Fruit fly (Drosophila melanogaster) whole organism, wandering third instar larva: Measurements from ENCODE around the gene rtet.

Source experiments
- Abd-B ChIP-seq: fragments of >200 bp; optimal IDR thresholded peaks from 2 replicates; lab custom pipeline; 2017; ENCODE audit warnings: missing biosample characterization, missing genetic modification characterization
- CG32264 ChIP-seq: fragments of 200-800 bp; sonication (Bioruptor generic); optimal IDR thresholded peaks from 2 replicates; lab custom pipeline; 2016; ENCODE audit warnings: missing biosample characterization, missing genetic modification characterization
- CG9705 ChIP-seq: fragments of 200-800 bp; sonication (Bioruptor generic); optimal IDR thresholded peaks from 2 replicates; lab custom pipeline; 2018; ENCODE audit warnings: missing biosample characterization, mild to moderate bottlenecking, missing genetic modification characterization
- Dfd ChIP-seq: fragments of >200 bp; optimal IDR thresholded peaks from 2 replicates; lab custom pipeline; 2017; ENCODE audit warnings: missing biosample characterization, missing genetic modification characterization
- GATAd ChIP-seq: sonication (Bioruptor generic); optimal IDR thresholded peaks from 2 replicates; lab custom pipeline; 2016; ENCODE audit warnings: missing biosample characterization, missing genetic modification characterization
- HLH106 ChIP-seq: fragments of 200-800 bp; optimal IDR thresholded peaks from 3 replicates; lab custom pipeline; 2019; ENCODE audit warnings: missing biosample characterization, mild to moderate bottlenecking, missing genetic modification characterization, moderate library complexity
- Hnf4 ChIP-seq: fragments of 200-800 bp; sonication (Bioruptor generic); optimal IDR thresholded peaks from 2 replicates; lab custom pipeline; 2016; ENCODE audit warnings: missing biosample characterization, mild to moderate bottlenecking, missing genetic modification characterization
- Hr78 ChIP-seq: fragments of >200 bp; optimal IDR thresholded peaks from 2 replicates; lab custom pipeline; 2017; ENCODE audit warnings: missing biosample characterization, missing genetic modification characterization
- Hr83 ChIP-seq: fragments of 200-300 bp; sonication (Bioruptor generic); optimal IDR thresholded peaks from 2 replicates; lab custom pipeline; 2016; ENCODE audit warnings: missing biosample characterization, mild to moderate bottlenecking, missing genetic modification characterization, moderate library complexity; ENCODE audit not compliant: poor library complexity, severe bottlenecking
- Jra ChIP-seq: sonication (Bioruptor generic); optimal IDR thresholded peaks from 2 replicates; lab custom pipeline; 2016; ENCODE audit warnings: missing biosample characterization, missing genetic modification characterization
- Mio ChIP-seq: sonication (Bioruptor generic); optimal IDR thresholded peaks from 2 replicates; lab custom pipeline; 2016; ENCODE audit warnings: missing biosample characterization, missing genetic modification characterization
- Myc ChIP-seq: fragments of >200 bp; optimal IDR thresholded peaks from 2 replicates; lab custom pipeline; 2017
- N ChIP-seq: fragments of >200 bp; optimal IDR thresholded peaks from 2 replicates; lab custom pipeline; 2018; ENCODE audit warnings: missing biosample characterization, missing external identifiers, missing genetic modification characterization
- OdsH ChIP-seq: fragments of 200-800 bp; sonication (Bioruptor generic); optimal IDR thresholded peaks from 2 replicates; lab custom pipeline; 2016; ENCODE audit warnings: missing biosample characterization, mild to moderate bottlenecking, missing genetic modification characterization
- Rel ChIP-seq, 2 experiments: fragments of 200-800 bp; sonication (Bioruptor generic) in 1 of 2; optimal IDR thresholded peaks; 2 replicates in 1 of 2; 3 replicates in 1 of 2; lab custom pipeline; 2016 to 2019; ENCODE audit warnings: mild to moderate bottlenecking in 2 of 2, missing biosample characterization in 2 of 2, missing genetic modification characterization in 2 of 2, moderate library complexity in 1 of 2
- Sp1 ChIP-seq: fragments of 200-800 bp; sonication (Bioruptor generic); optimal IDR thresholded peaks from 3 replicates; lab custom pipeline; 2019; ENCODE audit warnings: missing biosample characterization, mild to moderate bottlenecking, missing genetic modification characterization, moderate library complexity
- br ChIP-seq: fragments of 200-800 bp; sonication (Bioruptor generic); optimal IDR thresholded peaks from 2 replicates; lab custom pipeline; 2016; ENCODE audit warnings: missing biosample characterization, missing genetic modification characterization
- brk ChIP-seq: fragments of 200-800 bp; sonication (Bioruptor generic); optimal IDR thresholded peaks from 2 replicates; lab custom pipeline; 2016; ENCODE audit warnings: missing biosample characterization, mild to moderate bottlenecking, missing genetic modification characterization
- dl ChIP-seq, 2 experiments: fragments of 175-275, 200-275 bp in 1 of 2; fragments of 200-275 bp in 1 of 2; sonication (Bioruptor generic); optimal IDR thresholded peaks; lab custom pipeline; 2018; ENCODE audit warnings: mild to moderate bottlenecking in 2 of 2, missing biosample characterization in 2 of 2, missing genetic modification characterization in 2 of 2, moderate library complexity in 2 of 2; ENCODE audit not compliant: partially characterized antibody in 2 of 2, insufficient read depth in 1 of 2
- dmrt93B ChIP-seq: fragments of 200-800 bp; sonication (Bioruptor generic); optimal IDR thresholded peaks from 2 replicates; lab custom pipeline; 2018; ENCODE audit warnings: missing biosample characterization, mild to moderate bottlenecking, missing genetic modification characterization
- ey ChIP-seq: fragments of 200-800 bp; sonication (Bioruptor generic); optimal IDR thresholded peaks from 2 replicates; lab custom pipeline; 2016; ENCODE audit warnings: missing biosample characterization, missing genetic modification characterization
- fru ChIP-seq: fragments of 200-800 bp; sonication (Bioruptor generic); optimal IDR thresholded peaks from 3 replicates; lab custom pipeline; 2016; ENCODE audit warnings: missing biosample characterization, mild to moderate bottlenecking, missing genetic modification characterization
- h ChIP-seq: fragments of 200-800 bp; sonication (Bioruptor generic); optimal IDR thresholded peaks from 3 replicates; lab custom pipeline; 2016; ENCODE audit warnings: missing biosample characterization, mild to moderate bottlenecking, missing genetic modification characterization
- jim ChIP-seq: fragments of 175-275, 200-325 bp; sonication (Bioruptor generic); optimal IDR thresholded peaks from 2 replicates; lab custom pipeline; 2016; ENCODE audit warnings: missing biosample characterization, mild to moderate bottlenecking, missing genetic modification characterization
- lola ChIP-seq: fragments of >200 bp; optimal IDR thresholded peaks from 2 replicates; lab custom pipeline; 2017; ENCODE audit warnings: missing biosample characterization, missing genetic modification characterization
- rgr ChIP-seq: fragments of 200-800 bp; sonication (Bioruptor generic); optimal IDR thresholded peaks from 3 replicates; lab custom pipeline; 2016; ENCODE audit warnings: missing biosample characterization, mild to moderate bottlenecking, missing genetic modification characterization
- sage ChIP-seq: fragments of 200-800 bp; sonication (Bioruptor generic); optimal IDR thresholded peaks from 2 replicates; lab custom pipeline; 2016; ENCODE audit warnings: missing biosample characterization, mild to moderate bottlenecking, missing genetic modification characterization
- sv ChIP-seq: fragments of 200-800 bp; sonication (Bioruptor generic); optimal IDR thresholded peaks from 3 replicates; lab custom pipeline; 2016; ENCODE audit warnings: missing biosample characterization, missing genetic modification characterization
- tai ChIP-seq: sonication (Bioruptor generic); optimal IDR thresholded peaks from 2 replicates; lab custom pipeline; 2016; ENCODE audit warnings: missing biosample characterization, missing genetic modification characterization
- usp ChIP-seq: fragments of >200 bp; optimal IDR thresholded peaks from 2 replicates; lab custom pipeline; 2017; ENCODE audit warnings: missing biosample characterization, missing genetic modification characterization

rtet gene

DNA sequence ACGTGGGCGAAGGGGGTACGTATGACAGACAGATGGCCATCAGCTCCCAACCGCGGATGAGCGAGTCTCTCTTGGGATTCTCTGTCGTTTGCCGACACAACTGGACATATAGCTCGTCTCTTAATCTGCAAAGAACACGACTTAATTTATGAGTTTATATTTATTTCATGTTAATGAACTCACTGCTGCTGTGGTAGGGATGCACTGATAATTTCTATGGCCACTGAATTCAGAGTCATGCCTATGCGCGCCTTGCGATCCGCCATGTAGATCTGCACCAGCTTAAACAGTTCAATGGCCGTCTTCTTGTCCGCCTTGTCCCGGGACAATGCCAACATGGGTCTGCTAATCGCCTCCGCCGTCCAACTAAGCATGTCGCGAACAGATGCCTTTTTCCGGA, 23.3 kb upstream of the rtet start:
- no peak for TF ChIP-seq sage
- no peak for TF ChIP-seq HLH106 (tag; lab: Kevin White, UChicago)
- no peak for TF ChIP-seq Hr83 (GFP tag; lab: Kevin White, UChicago)
- no peak for TF ChIP-seq CG32264 (GFP tag; lab: Kevin White, UChicago)
- TF ChIP-seq Abd-B (GFP tag; lab: Kevin White, UChicago) = no peak
- TF ChIP-seq rgr (GFP tag; lab: Kevin White, UChicago) = no peak
- no peak for TF ChIP-seq Rel (GFP tag; optimal IDR thresholded peaks at IDR 0.05; lab: Kevin White, UChicago)
- TF ChIP-seq Rel (tag; optimal IDR thresholded peaks at IDR 0.05; lab: Kevin White, UChicago) = no peak
- no peak for TF ChIP-seq N (GFP tag; lab: Kevin White, UChicago)
- no peak for TF ChIP-seq dl (GFP tag; optimal IDR thresholded peaks at IDR 0.05; lab: Kevin White, UChicago; ENCODE audit: insufficient read depth in 1 of 2, partially characterized antibody in 2 of 2)
- no peak for TF ChIP-seq Jra
- TF ChIP-seq jim (GFP tag; lab: Kevin White, UChicago) = no peak
- TF ChIP-seq br (GFP tag; lab: Kevin White, UChicago) = no peak
- no peak for TF ChIP-seq Sp1 (GFP tag; lab: Kevin White, UChicago)
- no peak for TF ChIP-seq Myc (lab: Kevin White, UChicago)
- no peak for TF ChIP-seq ey (GFP tag; lab: Kevin White, UChicago)
- TF ChIP-seq Hnf4 = no peak
- no peak for TF ChIP-seq CG9705 (GFP tag; lab: Kevin White, UChicago)
- TF ChIP-seq brk (GFP tag; lab: Kevin White, UChicago) = no peak

DNA sequence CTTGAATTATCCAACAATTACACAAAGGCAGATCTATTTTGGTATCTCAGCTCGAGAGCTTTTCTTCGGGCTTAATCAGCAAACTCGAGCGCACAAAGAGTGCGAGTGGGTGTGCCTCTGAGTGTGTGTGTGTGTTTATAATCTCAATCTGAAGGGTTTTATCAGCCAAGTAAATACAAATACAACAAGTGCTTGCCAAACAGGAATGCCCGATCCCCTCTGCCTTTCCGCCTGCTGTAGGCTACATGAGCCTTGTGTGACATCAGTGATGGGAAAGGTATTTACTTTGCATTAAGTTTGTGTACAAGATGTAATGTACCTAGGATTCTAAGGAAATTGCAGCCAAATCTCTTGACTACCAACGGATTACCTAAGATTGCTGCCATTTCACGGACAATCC, 18.8 kb upstream of the rtet start:
- TF ChIP-seq CG9705 (GFP tag; lab: Kevin White, UChicago) (no peak), Hr78 (no peak), fru (GFP tag; lab: Kevin White, UChicago) (peak; percentile 38), tai (GFP tag; lab: Kevin White, UChicago) (no peak), usp (GFP tag; lab: Kevin White, UChicago) (no peak), br (GFP tag; lab: Kevin White, UChicago) (no peak), Hnf4 (no peak), Hr83 (GFP tag; lab: Kevin White, UChicago) (peak; percentile 22), OdsH (GFP tag; lab: Kevin White, UChicago) (no peak)

DNA sequence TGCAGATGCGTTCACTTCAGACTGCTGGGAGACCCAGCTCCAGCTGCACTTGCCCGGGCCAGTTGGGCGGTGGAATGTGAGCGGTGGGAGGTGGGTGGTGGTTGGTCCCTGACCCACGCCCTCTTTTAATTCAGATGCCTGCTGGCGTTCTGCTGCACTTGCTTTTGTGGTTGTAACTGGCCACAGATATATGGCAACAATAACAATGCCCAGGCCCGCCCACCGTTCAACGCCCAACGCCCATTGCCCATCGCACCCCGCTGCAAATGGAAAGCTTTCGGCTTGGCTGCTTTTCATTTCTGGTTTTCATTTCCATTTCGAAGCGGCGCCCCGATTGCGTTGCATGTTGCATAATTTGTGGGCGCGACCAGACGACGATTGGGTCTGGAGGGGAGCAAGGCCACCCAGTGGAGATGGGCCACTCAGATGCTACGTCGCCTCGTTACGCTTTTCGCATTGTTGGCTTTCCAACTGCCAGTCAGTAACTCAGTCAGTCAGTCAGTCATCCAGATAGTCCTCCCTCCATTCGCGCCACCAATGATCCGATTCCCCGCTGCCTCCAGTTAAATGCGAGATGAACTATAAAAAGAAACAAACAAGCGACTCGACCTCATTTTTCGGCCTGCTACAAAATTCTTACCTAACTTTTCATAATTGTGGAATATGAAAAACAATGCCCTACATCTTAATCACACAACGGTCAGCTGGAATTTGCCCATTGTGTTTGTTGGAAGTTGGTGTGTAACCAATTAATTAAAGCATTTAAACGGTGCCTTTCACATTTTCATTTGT, 17.8 kb upstream of the rtet start:
- TF ChIP-seq dmrt93B (GFP tag; lab: Kevin White, UChicago) (no peak), sage (no peak), CG9705 (GFP tag; lab: Kevin White, UChicago) (no peak), dl (GFP tag; optimal IDR thresholded peaks at IDR 0.05; lab: Kevin White, UChicago; ENCODE audit: insufficient read depth in 1 of 2, partially characterized antibody in 2 of 2) (no peak), jim (GFP tag; lab: Kevin White, UChicago) (no peak)

DNA sequence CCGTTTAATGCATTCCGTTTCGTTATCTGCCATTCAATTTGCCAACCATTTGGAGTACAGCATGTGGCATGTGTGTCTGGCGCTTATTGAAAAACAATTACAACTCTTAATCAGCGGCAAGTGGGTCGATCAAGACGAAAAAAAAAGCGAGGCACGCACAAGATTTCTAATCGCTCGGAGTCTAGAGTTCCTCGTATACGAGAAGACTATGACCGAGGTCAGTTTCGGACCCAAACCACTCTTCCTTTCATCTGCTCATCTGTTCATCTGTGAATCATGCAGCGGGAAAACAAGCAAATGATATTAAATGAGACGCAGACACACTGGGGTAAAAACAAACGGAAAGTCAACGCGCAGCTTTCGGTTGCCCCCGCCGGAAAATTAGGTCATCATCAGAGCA, 16.7 kb upstream of the rtet start:
- TF ChIP-seq Mio (GFP tag; lab: Kevin White, UChicago) (no peak), h (GFP tag; lab: Kevin White, UChicago) (no peak)

DNA sequence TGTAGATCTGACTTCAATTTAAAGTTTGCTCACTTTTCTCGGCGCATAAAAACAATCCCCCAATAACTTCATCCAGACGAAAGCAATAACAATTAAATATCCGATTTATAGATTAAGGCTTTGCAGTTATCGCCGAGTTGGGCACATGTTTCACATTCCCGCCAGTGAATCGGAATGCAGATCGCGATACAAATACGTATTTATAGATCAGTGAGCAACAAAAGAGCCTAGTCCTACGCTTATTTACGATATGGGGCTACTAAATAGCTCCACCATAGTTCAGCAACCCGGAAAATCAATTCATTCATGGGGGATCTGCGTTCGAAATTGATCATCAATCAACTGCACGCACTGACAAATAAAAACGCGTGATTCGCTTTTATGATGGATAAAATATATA, 16.2 kb upstream of the rtet start:
- no peak for TF ChIP-seq usp (GFP tag; lab: Kevin White, UChicago)
- TF ChIP-seq N (GFP tag; lab: Kevin White, UChicago) = no peak
- no peak for TF ChIP-seq HLH106 (tag; lab: Kevin White, UChicago)
- TF ChIP-seq br (GFP tag; lab: Kevin White, UChicago) = no peak
- no peak for TF ChIP-seq sage
- TF ChIP-seq h (GFP tag; lab: Kevin White, UChicago) = no peak
- no peak for TF ChIP-seq lola (GFP tag; lab: Kevin White, UChicago)
- TF ChIP-seq Dfd = no peak
- no peak for TF ChIP-seq fru (GFP tag; lab: Kevin White, UChicago)
- no peak for TF ChIP-seq CG32264 (GFP tag; lab: Kevin White, UChicago)
- TF ChIP-seq Abd-B (GFP tag; lab: Kevin White, UChicago) = no peak
- TF ChIP-seq Jra = no peak
- TF ChIP-seq brk (GFP tag; lab: Kevin White, UChicago) = no peak
- TF ChIP-seq sv (GFP tag; lab: Kevin White, UChicago) = no peak
- TF ChIP-seq CG9705 (GFP tag; lab: Kevin White, UChicago) = no peak
- TF ChIP-seq jim (GFP tag; lab: Kevin White, UChicago) = no peak
- TF ChIP-seq GATAd (GFP tag; lab: Kevin White, UChicago) = no peak
- no peak for TF ChIP-seq dmrt93B (GFP tag; lab: Kevin White, UChicago)
- no peak for TF ChIP-seq dl (GFP tag; optimal IDR thresholded peaks at IDR 0.05; lab: Kevin White, UChicago; ENCODE audit: insufficient read depth in 1 of 2, partially characterized antibody in 2 of 2)
